Worm (Caenorhabditis elegans) whole organism, young adult: ENCODE data around the gene R02F2.1.
A peak's percentile ranks its signal among the peaks of the same experiment; 100 is the strongest.

ENCODE experiments used
- B0035.1 ChIP-seq: sonication (generic microtip); optimal IDR thresholded peaks from 2 replicates; lab custom pipeline; 2016; ENCODE audit warnings: missing genetic modification characterization, mild to moderate bottlenecking, missing compliant biosample characterization, missing genotype, missing genetic modification reagents
- D2030.7 ChIP-seq: fragments of 200-800 bp; sonication (Bioruptor generic); IDR thresholded peaks from 2 replicates; pipeline ENCODE4 v1.3.6; 2022; ENCODE audit warnings: missing genetic modification reagents, missing genetic modification characterization, missing compliant biosample characterization
- F10E7.11 ChIP-seq: sonication (generic microtip); optimal IDR thresholded peaks from 2 replicates; lab custom pipeline; 2017; ENCODE audit warnings: mild to moderate bottlenecking, missing genetic modification characterization, moderate library complexity, missing compliant biosample characterization
- F22D6.2 ChIP-seq: sonication (generic microtip); optimal IDR thresholded peaks from 2 replicates; lab custom pipeline; 2016; ENCODE audit warnings: mild to moderate bottlenecking, missing genetic modification characterization, missing compliant biosample characterization
- F33H1.4 ChIP-seq: fragments of 200-800 bp; sonication (Bioruptor generic); IDR thresholded peaks from 2 replicates; pipeline ENCODE4 v1.3.6; 2022; ENCODE audit warnings: missing genetic modification reagents, missing genetic modification characterization, missing compliant biosample characterization
- F37B4.10 ChIP-seq: fragments of 200-800 bp; sonication (Bioruptor generic); IDR thresholded peaks from 2 replicates; pipeline ENCODE4 v1.3.6; 2022; ENCODE audit warnings: missing genetic modification characterization, missing compliant biosample characterization
- F49E8.2 ChIP-seq: sonication (generic microtip); optimal IDR thresholded peaks from 3 replicates; lab custom pipeline; 2017; ENCODE audit warnings: missing genetic modification characterization, mild to moderate bottlenecking, missing compliant biosample characterization, antibody characterized with exemption, moderate library complexity; ENCODE audit not compliant: insufficient read depth
- K12H6.12 ChIP-seq: fragments of 200-800 bp; sonication (Bioruptor generic); optimal IDR thresholded peaks from 2 replicates; lab custom pipeline; 2018; ENCODE audit warnings: mild to moderate bottlenecking, missing genetic modification characterization, missing compliant biosample characterization
- Y53G8AR.9 ChIP-seq: fragments of 200-800 bp; sonication (Bioruptor generic); conservative IDR thresholded peaks from 2 replicates; pipeline ENCODE4 v1.3.6; 2022; ENCODE audit warnings: missing genetic modification reagents, missing genetic modification characterization, missing compliant biosample characterization
- Y67H2A.10 ChIP-seq: fragments of 200-800 bp; sonication (Bioruptor generic); conservative IDR thresholded peaks from 2 replicates; pipeline ENCODE4 v1.3.6; 2022; ENCODE audit warnings: missing genetic modification reagents, missing genetic modification characterization, missing compliant biosample characterization
- Y95B8A.8 ChIP-seq: fragments of 200-800 bp; sonication (Bioruptor generic); IDR thresholded peaks from 2 replicates; pipeline ENCODE4 v1.3.6; 2022; ENCODE audit warnings: missing genetic modification reagents, missing genetic modification characterization, missing compliant biosample characterization
- aptf-2 ChIP-seq: fragments of 200-800 bp; sonication (Bioruptor generic); conservative IDR thresholded peaks from 2 replicates; pipeline ENCODE4 v1.3.6; 2022; ENCODE audit warnings: missing genetic modification reagents, missing genetic modification characterization, missing compliant biosample characterization
- aptf-3 ChIP-seq: fragments of 200-800 bp; sonication (Bioruptor generic); IDR thresholded peaks from 2 replicates; pipeline ENCODE4 v1.3.6; 2022; ENCODE audit warnings: missing genetic modification characterization, missing compliant biosample characterization
- athp-1 ChIP-seq: sonication (generic microtip); optimal IDR thresholded peaks from 2 replicates; lab custom pipeline; 2017; ENCODE audit warnings: mild to moderate bottlenecking, missing genetic modification characterization, missing compliant biosample characterization
- bed-1 ChIP-seq: fragments of 200-800 bp; sonication (Bioruptor generic); IDR thresholded peaks from 2 replicates; pipeline ENCODE4 v1.3.6; 2022; ENCODE audit warnings: missing genetic modification reagents, missing genetic modification characterization, missing compliant biosample characterization
- ccch-3 ChIP-seq: fragments of 200-800 bp; sonication (Bioruptor generic); optimal IDR thresholded peaks from 2 replicates; lab custom pipeline; 2018; ENCODE audit warnings: mild to moderate bottlenecking, missing genetic modification characterization, missing compliant biosample characterization
- cebp-1 ChIP-seq, 2 experiments: fragments of 200-800 bp in 1 of 2; sonication (Bioruptor generic) in 1 of 2; sonication (generic microtip) in 1 of 2; IDR thresholded peaks in 1 of 2; optimal IDR thresholded peaks in 1 of 2; 2 replicates each; pipeline versions ENCODE4 v1.3.6 to Lab custom; 2017 to 2022; ENCODE audit warnings: missing compliant biosample characterization in 2 of 2, missing genetic modification characterization in 2 of 2, mild to moderate bottlenecking in 1 of 2, missing genetic modification reagents in 1 of 2, moderate library complexity in 1 of 2
- ceh-100 ChIP-seq: fragments of 200-800 bp; sonication (Bioruptor generic); IDR thresholded peaks from 2 replicates; pipeline ENCODE4 v1.3.6; 2022; ENCODE audit warnings: missing genetic modification reagents, missing genetic modification characterization, missing compliant biosample characterization
- ceh-40 ChIP-seq: fragments of 200-800 bp; sonication (Bioruptor generic); IDR thresholded peaks from 2 replicates; pipeline ENCODE4 v1.3.6; 2022; ENCODE audit warnings: missing genetic modification characterization, missing compliant biosample characterization
- dpff-1 ChIP-seq: sonication (generic microtip); optimal IDR thresholded peaks from 2 replicates; lab custom pipeline; 2017; ENCODE audit warnings: mild to moderate bottlenecking, missing genetic modification characterization, missing compliant biosample characterization
- efl-1 ChIP-seq: fragments of 150-350 bp; optimal IDR thresholded peaks from 2 replicates; lab custom pipeline; 2014; ENCODE audit warnings: missing biosample characterization, missing genetic modification reagents, missing genetic modification characterization
- egl-18 ChIP-seq: fragments of 200-800 bp; sonication (Bioruptor generic); IDR thresholded peaks from 2 replicates; pipeline ENCODE4 v1.3.6; 2022; ENCODE audit warnings: missing genetic modification reagents, missing genetic modification characterization, missing compliant biosample characterization
- ets-4 ChIP-seq: fragments of 200-800 bp; sonication (Bioruptor generic); optimal IDR thresholded peaks from 2 replicates; lab custom pipeline; 2018; ENCODE audit warnings: mild to moderate bottlenecking, missing genetic modification characterization, missing compliant biosample characterization
- fkh-3 ChIP-seq: sonication (generic microtip); optimal IDR thresholded peaks from 2 replicates; lab custom pipeline; 2016; ENCODE audit warnings: mild to moderate bottlenecking, missing genetic modification characterization, missing compliant biosample characterization
- gei-17 ChIP-seq: fragments of 200-800 bp; sonication (Bioruptor generic); optimal IDR thresholded peaks from 2 replicates; lab custom pipeline; 2018; ENCODE audit warnings: mild to moderate bottlenecking, missing genetic modification characterization, missing compliant biosample characterization
- hlh-12 ChIP-seq: sonication (generic microtip); optimal IDR thresholded peaks from 2 replicates; lab custom pipeline; 2016; ENCODE audit warnings: missing genetic modification characterization, missing compliant biosample characterization
- let-607 ChIP-seq, 2 experiments: fragments of 200-800 bp in 1 of 2; sonication (Bioruptor generic) in 1 of 2; sonication (generic microtip) in 1 of 2; optimal IDR thresholded peaks; 2 replicates each; lab custom pipeline; 2016 to 2018; ENCODE audit warnings: mild to moderate bottlenecking in 2 of 2, missing compliant biosample characterization in 2 of 2, missing genetic modification characterization in 2 of 2, moderate library complexity in 2 of 2, missing genotype in 1 of 2
- lin-54 ChIP-seq: fragments of 200-800 bp; sonication (Bioruptor generic); optimal IDR thresholded peaks from 2 replicates; lab custom pipeline; 2018; ENCODE audit warnings: mild to moderate bottlenecking, missing genetic modification characterization, missing compliant biosample characterization
- lsl-1 ChIP-seq: fragments of 200-800 bp; sonication (Bioruptor generic); optimal IDR thresholded peaks from 2 replicates; lab custom pipeline; 2018; ENCODE audit warnings: mild to moderate bottlenecking, missing genetic modification characterization, moderate library complexity, missing compliant biosample characterization
- madf-3 ChIP-seq: fragments of 200-800 bp; sonication (Bioruptor generic); IDR thresholded peaks from 2 replicates; pipeline ENCODE4 v1.3.6; 2022; ENCODE audit warnings: missing genetic modification reagents, missing genetic modification characterization, missing compliant biosample characterization
- madf-6 ChIP-seq: fragments of 200-800 bp; sonication (Bioruptor generic); IDR thresholded peaks from 2 replicates; pipeline ENCODE4 v1.3.6; 2022; ENCODE audit warnings: missing genetic modification reagents, missing genetic modification characterization, missing compliant biosample characterization
- madf-8 ChIP-seq: fragments of 200-800 bp; sonication (Bioruptor generic); conservative IDR thresholded peaks from 2 replicates; pipeline ENCODE4 v1.3.6; 2022; ENCODE audit warnings: missing genetic modification reagents, missing genetic modification characterization, missing compliant biosample characterization
- mcd-1 ChIP-seq: fragments of 200-800 bp; sonication (Bioruptor generic); IDR thresholded peaks from 2 replicates; pipeline ENCODE4 v1.3.6; 2022; ENCODE audit warnings: missing genetic modification reagents, missing genetic modification characterization, missing compliant biosample characterization
- nhr-179 ChIP-seq: sonication (generic microtip); optimal IDR thresholded peaks from 2 replicates; lab custom pipeline; 2016; ENCODE audit warnings: mild to moderate bottlenecking, missing genetic modification characterization, missing compliant biosample characterization
- pha-4 ChIP-seq: fragments of 150-350 bp; sonication (generic microtip); optimal IDR thresholded peaks from 2 replicates; lab custom pipeline; 2014; ENCODE audit warnings: missing biosample characterization, missing genetic modification reagents, missing genetic modification characterization
- sdz-38 ChIP-seq: sonication (generic microtip); optimal IDR thresholded peaks from 2 replicates; lab custom pipeline; 2016; ENCODE audit warnings: missing genotype, missing genetic modification characterization, missing compliant biosample characterization
- sea-2 ChIP-seq: fragments of 200-800 bp; sonication (Bioruptor generic); IDR thresholded peaks from 2 replicates; pipeline ENCODE4 v1.3.6; 2022; ENCODE audit warnings: missing genetic modification characterization, missing compliant biosample characterization
- snpc-1.1 ChIP-seq: sonication (generic microtip); optimal IDR thresholded peaks from 2 replicates; lab custom pipeline; 2017; ENCODE audit warnings: missing genetic modification characterization, mild to moderate bottlenecking, missing compliant biosample characterization, antibody characterized with exemption, moderate library complexity, missing genotype, missing genetic modification reagents; ENCODE audit not compliant: insufficient read depth
- tlf-1 ChIP-seq: fragments of 200-800 bp; sonication (Bioruptor generic); optimal IDR thresholded peaks from 2 replicates; lab custom pipeline; 2018; ENCODE audit warnings: mild to moderate bottlenecking, missing genetic modification characterization, missing compliant biosample characterization
- unc-130 ChIP-seq: sonication (generic microtip); optimal IDR thresholded peaks from 2 replicates; lab custom pipeline; 2016; ENCODE audit warnings: missing genetic modification reagents, missing genetic modification characterization, missing compliant biosample characterization
- xnd-1 ChIP-seq: sonication (generic microtip); optimal IDR thresholded peaks from 2 replicates; lab custom pipeline; 2016; ENCODE audit warnings: missing genotype, missing genetic modification reagents, missing genetic modification characterization, missing compliant biosample characterization
- zfh-2 ChIP-seq: fragments of 200-800 bp; sonication (Bioruptor generic); conservative IDR thresholded peaks from 2 replicates; pipeline ENCODE4 v1.3.6; 2022; ENCODE audit warnings: missing genetic modification reagents, missing genetic modification characterization, missing compliant biosample characterization
- ztf-26 ChIP-seq: sonication (generic microtip); optimal IDR thresholded peaks from 2 replicates; lab custom pipeline; 2017; ENCODE audit warnings: missing genetic modification characterization, missing compliant biosample characterization

The R02F2.1 gene

ce11 chrIII:5479493-5480167 lies 22.1 kb upstream of the R02F2.1 start (continued):
- TF ChIP-seq Y53G8AR.9 (GFP tag; lab: Robert Waterston, UW) (0 out of 2 replicates have a peak, but pooled peaks have one; percentile 26), D2030.7 (GFP tag; lab: Robert Waterston, UW) (no peak), F37B4.10 (GFP tag; lab: Robert Waterston, UW) (no peak), B0035.1 (tag; lab: Kevin White, UChicago) (no peak), fkh-3 (tag; lab: Kevin White, UChicago) (no peak), mcd-1 (GFP tag; lab: Robert Waterston, UW) (0 out of 2 replicates have a peak, but pooled peaks have one; percentile 13), K12H6.12 (tag; lab: Kevin White, UChicago) (no peak), F10E7.11 (no peak), sea-2 (no peak), ceh-40 (no peak), Y95B8A.8 (GFP tag; lab: Robert Waterston, UW) (no peak), egl-18 (GFP tag; lab: Robert Waterston, UW) (no peak), snpc-1.1 (no peak), madf-8 (GFP tag; lab: Robert Waterston, UW) (no peak), bed-1 (no peak), zfh-2 (GFP tag; lab: Robert Waterston, UW) (peak; percentile 86)

DNA sequence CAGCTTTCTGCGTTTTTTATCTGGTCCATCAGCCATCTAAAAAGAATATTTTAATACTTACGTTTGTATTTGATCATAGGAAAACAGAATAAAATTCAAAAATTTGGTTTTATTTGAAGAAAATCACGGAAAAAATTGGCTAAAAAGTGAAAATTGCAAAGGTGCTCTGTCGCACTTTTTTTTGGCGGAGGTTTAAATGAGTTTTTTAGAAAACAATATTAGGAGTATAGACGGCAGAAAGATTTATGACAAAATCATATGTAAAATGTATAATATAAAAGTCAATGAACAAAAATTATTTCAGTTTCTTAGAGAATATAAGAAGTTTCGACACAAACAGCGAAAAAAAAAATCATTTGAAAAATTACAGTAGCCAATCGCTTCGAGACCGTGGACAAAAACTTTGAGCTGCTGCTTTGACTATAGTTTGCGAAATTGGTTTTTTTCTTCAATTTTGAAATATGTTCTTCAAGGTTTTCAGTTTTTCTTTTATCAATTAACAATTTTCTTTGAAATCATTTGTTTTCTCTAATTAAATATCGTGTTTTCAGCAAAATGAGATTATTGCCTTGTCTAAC lies 17.9 kb upstream of the R02F2.1 start, which contains the start of the genes R02F2.7 and R02F2.4:
Gene R02F2.7 (minus strand): TSS at position 36 of the 578 bp plus-strand sequence.
Gene R02F2.4 (plus strand): TSS at position 552 of the 578 bp plus-strand sequence.
- TF ChIP-seq madf-8 (GFP tag; lab: Robert Waterston, UW) (0 out of 2 replicates have a peak, but pooled peaks have one; percentile 25), lsl-1 (GFP tag; lab: Kevin White, UChicago) (peak; percentile 92), ztf-26 (tag; lab: Kevin White, UChicago) (no peak), aptf-2 (GFP tag; lab: Robert Waterston, UW) (no peak), xnd-1 (tag; lab: Kevin White, UChicago) (peak; percentile 74), efl-1 (GFP tag; lab: Kevin White, UChicago) (peak; percentile 54), F49E8.2 (tag; lab: Kevin White, UChicago) (peak; percentile 21), F37B4.10 (GFP tag; lab: Robert Waterston, UW) (no peak), madf-6 (GFP tag; lab: Robert Waterston, UW) (peak; percentile 78), nhr-179 (no peak), F22D6.2 (no peak), mcd-1 (GFP tag; lab: Robert Waterston, UW) (peak; percentile 53; the same call in 1 of the 2 replicates), athp-1 (tag; lab: Kevin White, UChicago) (no peak), sdz-38 (tag; lab: Kevin White, UChicago) (no peak), tlf-1 (GFP tag; lab: Kevin White, UChicago) (no peak), cebp-1 (GFP tag; IDR thresholded peaks at IDR 0.05; lab: Robert Waterston, UW) (no peak), cebp-1 (tag; optimal IDR thresholded peaks at IDR 0.05; lab: Kevin White, UChicago) (no peak), F33H1.4 (GFP tag; lab: Robert Waterston, UW) (peak; percentile 82), lin-54 (peak; percentile 74)

DNA sequence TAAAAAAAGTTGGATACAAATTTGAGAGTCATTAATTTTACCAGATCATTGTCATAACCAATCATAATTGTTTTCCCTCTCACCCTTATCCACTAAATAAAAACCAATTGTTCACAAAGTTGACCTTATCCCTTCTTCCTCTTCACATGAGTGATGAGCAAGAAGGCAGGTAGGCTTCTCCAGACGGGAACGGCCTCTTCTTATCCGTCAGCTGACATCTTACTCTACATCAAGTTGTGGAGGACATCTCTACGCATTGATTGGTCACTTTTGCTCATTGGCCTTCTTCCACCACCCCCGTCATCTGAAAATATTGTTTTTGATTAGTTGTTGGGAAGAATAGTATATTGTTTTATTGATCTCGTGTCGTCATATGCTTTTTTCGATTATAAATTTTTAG lies 15.3 kb upstream of the R02F2.1 start:
- TF ChIP-seq cebp-1 (GFP tag; IDR thresholded peaks at IDR 0.05; lab: Robert Waterston, UW) = no peak
- TF ChIP-seq cebp-1 (tag; optimal IDR thresholded peaks at IDR 0.05; lab: Kevin White, UChicago) = no peak
- TF ChIP-seq hlh-12 = no peak
- no peak for TF ChIP-seq Y67H2A.10 (GFP tag; lab: Robert Waterston, UW)
- TF ChIP-seq dpff-1 (tag; lab: Kevin White, UChicago) = no peak
- TF ChIP-seq let-607 (tag; optimal IDR thresholded peaks at IDR 0.05; lab: Kevin White, UChicago) = no peak
- no peak for TF ChIP-seq unc-130
- TF ChIP-seq ccch-3 (GFP tag; lab: Kevin White, UChicago) = no peak
- no peak for TF ChIP-seq aptf-3 (GFP tag; lab: Robert Waterston, UW)
- TF ChIP-seq madf-3 = no peak
- no peak for TF ChIP-seq gei-17 (GFP tag; lab: Kevin White, UChicago)
- no peak for TF ChIP-seq pha-4 (tag; lab: Kevin White, UChicago)
- no peak for TF ChIP-seq ceh-100 (GFP tag; lab: Robert Waterston, UW)
- no peak for TF ChIP-seq ets-4 (GFP tag; lab: Kevin White, UChicago)
- TF ChIP-seq F33H1.4 (GFP tag; lab: Robert Waterston, UW) = no peak
